Fruit fly (Drosophila melanogaster) whole organism, embryonic: ENCODE measurements around the gene SecS.

Experiments used
- Asciz ChIP-seq: fragments of 200-800 bp; sonication (Bioruptor generic); optimal IDR thresholded peaks from 2 replicates; lab custom pipeline; 2017; ENCODE audit warnings: missing biosample characterization, mild to moderate bottlenecking, missing genetic modification characterization, missing genetic modification reagents
- B-H1 ChIP-seq: fragments of 200-800 bp; sonication (Bioruptor generic); IDR thresholded peaks from 3 replicates; pipeline ENCODE4 v1.3.6; 2022; ENCODE audit warnings: missing biosample characterization, missing genetic modification characterization
- CG11723 ChIP-seq: fragments of 200-800 bp; sonication (Bioruptor generic); optimal IDR thresholded peaks from 2 replicates; lab custom pipeline; 2017; ENCODE audit warnings: missing biosample characterization, mild to moderate bottlenecking, missing genetic modification characterization
- CG13123 ChIP-seq: fragments of 200-800 bp; sonication (Bioruptor generic); optimal IDR thresholded peaks from 2 replicates; lab custom pipeline; 2016; ENCODE audit warnings: missing biosample characterization, missing genetic modification characterization
- CG13296 ChIP-seq: fragments of 200-800 bp; sonication (Bioruptor generic); optimal IDR thresholded peaks from 3 replicates; lab custom pipeline; 2018; ENCODE audit warnings: missing biosample characterization, mild to moderate bottlenecking, missing genetic modification characterization
- CG14667 ChIP-seq: fragments of 200-800 bp; sonication (Bioruptor generic); IDR thresholded peaks from 2 replicates; pipeline ENCODE4 v1.3.6; 2022; ENCODE audit warnings: missing biosample characterization, missing genetic modification characterization
- CG17912 ChIP-seq: fragments of 200-800 bp; sonication (Bioruptor generic); optimal IDR thresholded peaks from 2 replicates; lab custom pipeline; 2018; ENCODE audit warnings: missing biosample characterization, mild to moderate bottlenecking, missing genetic modification characterization
- CG18619 ChIP-seq: fragments of 200-800 bp; sonication (Bioruptor generic); optimal IDR thresholded peaks from 3 replicates; lab custom pipeline; 2017; ENCODE audit warnings: missing biosample characterization, mild to moderate bottlenecking, missing genetic modification characterization
- CG2129 ChIP-seq: fragments of 200-800 bp; sonication (Bioruptor generic); IDR thresholded peaks from 2 replicates; pipeline ENCODE4 v1.3.6; 2022; ENCODE audit warnings: missing biosample characterization, missing genetic modification characterization; ENCODE audit not compliant: partially characterized antibody
- CG3407 ChIP-seq: fragments of 200-800 bp; sonication (Bioruptor generic); optimal IDR thresholded peaks from 2 replicates; lab custom pipeline; 2018; ENCODE audit warnings: missing biosample characterization, mild to moderate bottlenecking, missing genetic modification characterization
- CG34224 ChIP-seq: fragments of 200-800 bp; sonication (Bioruptor generic); IDR thresholded peaks from 3 replicates; pipeline ENCODE4 v1.3.6; 2022; ENCODE audit warnings: missing biosample characterization, missing genetic modification characterization; ENCODE audit not compliant: partially characterized antibody
- CG34376 ChIP-seq: fragments of 200-800 bp; sonication (Bioruptor generic); optimal IDR thresholded peaks from 2 replicates; lab custom pipeline; 2018; ENCODE audit warnings: missing biosample characterization, mild to moderate bottlenecking, missing genetic modification characterization
- CG34422 ChIP-seq: fragments of 200-800 bp; sonication (Bioruptor generic); IDR thresholded peaks from 3 replicates; pipeline ENCODE4 v1.3.6; 2022; ENCODE audit warnings: missing biosample characterization, missing genetic modification characterization
- CG42726 ChIP-seq: fragments of 200-800 bp; sonication (Bioruptor generic); IDR thresholded peaks from 2 replicates; pipeline ENCODE4 v1.3.6; 2022; ENCODE audit warnings: missing biosample characterization, missing genetic modification characterization; ENCODE audit not compliant: partially characterized antibody
- CG6175 ChIP-seq: fragments of 200-800 bp; sonication (Bioruptor generic); IDR thresholded peaks from 3 replicates; pipeline ENCODE4 v1.3.6; 2022; ENCODE audit warnings: missing biosample characterization, missing genetic modification characterization
- CG6813 ChIP-seq: fragments of 200-800 bp; sonication (Bioruptor generic); optimal IDR thresholded peaks from 2 replicates; lab custom pipeline; 2017; ENCODE audit warnings: missing biosample characterization, missing genetic modification characterization, mild to moderate bottlenecking, moderate library complexity, missing genetic modification reagents
- CG7786 ChIP-seq: fragments of 200-800 bp; sonication (Bioruptor generic); optimal IDR thresholded peaks from 2 replicates; lab custom pipeline; 2016; ENCODE audit warnings: missing biosample characterization, missing genetic modification characterization
- CG8290 ChIP-seq, 3 experiments: fragments of 200-800 bp; sonication (Bioruptor generic); optimal IDR thresholded peaks; 2 replicates each; lab custom pipeline; 2016 to 2019; ENCODE audit warnings: missing biosample characterization in 3 of 3, missing genetic modification characterization in 3 of 3, mild to moderate bottlenecking in 2 of 3, moderate library complexity in 1 of 3
- CG9817 ChIP-seq: fragments of 200-800 bp; sonication (Bioruptor generic); optimal IDR thresholded peaks from 2 replicates; lab custom pipeline; 2018; ENCODE audit warnings: missing biosample characterization, mild to moderate bottlenecking, missing genetic modification characterization, moderate library complexity
- D ChIP-seq, 2 experiments: fragments of 200-800 bp in 1 of 2; fragments of >200 bp in 1 of 2; sonication (Bioruptor generic) in 1 of 2; optimal IDR thresholded peaks; 2 replicates in 1 of 2; 3 replicates in 1 of 2; lab custom pipeline; 2017; ENCODE audit warnings: mild to moderate bottlenecking in 1 of 2, missing biosample characterization in 1 of 2, missing genetic modification characterization in 1 of 2, missing genetic modification reagents in 1 of 2
- D19B ChIP-seq: fragments of 200-800 bp; sonication (Bioruptor generic); optimal IDR thresholded peaks from 2 replicates; lab custom pipeline; 2017; ENCODE audit warnings: missing biosample characterization, mild to moderate bottlenecking, missing genetic modification characterization
- Dll ChIP-seq: fragments of 200-800 bp; sonication (Bioruptor generic); IDR thresholded peaks from 4 replicates; pipeline ENCODE4 v1.3.6; 2022; ENCODE audit warnings: missing biosample characterization, missing genetic modification characterization; ENCODE audit not compliant: partially characterized antibody
- Elba2 ChIP-seq: fragments of 200-800 bp; sonication (Bioruptor generic); optimal IDR thresholded peaks from 3 replicates; lab custom pipeline; 2016; ENCODE audit warnings: missing biosample characterization, missing genetic modification characterization
- HmgZ ChIP-seq: fragments of 200-800 bp; sonication (Bioruptor generic); optimal IDR thresholded peaks from 2 replicates; lab custom pipeline; 2018; ENCODE audit warnings: missing biosample characterization, mild to moderate bottlenecking, missing genetic modification characterization
- Hmr ChIP-seq: fragments of 200-800 bp; sonication (Bioruptor generic); optimal IDR thresholded peaks from 3 replicates; lab custom pipeline; 2017; ENCODE audit warnings: mild to moderate bottlenecking, missing biosample characterization, missing genetic modification reagents, missing genetic modification characterization
- Hr51 ChIP-seq, 2 experiments: fragments of 200-800 bp; sonication (Bioruptor generic); optimal IDR thresholded peaks; 2 replicates in 1 of 2; 3 replicates in 1 of 2; lab custom pipeline; 2016 to 2018; ENCODE audit warnings: missing biosample characterization in 2 of 2, missing genetic modification characterization in 2 of 2, mild to moderate bottlenecking in 1 of 2, moderate library complexity in 1 of 2
- Opbp ChIP-seq: fragments of 200-800 bp; sonication (Bioruptor generic); IDR thresholded peaks from 3 replicates; pipeline ENCODE4 v1.3.6; 2022; ENCODE audit warnings: missing biosample characterization, missing genetic modification characterization; ENCODE audit not compliant: partially characterized antibody
- Ptx1 ChIP-seq: fragments of 200-800 bp; sonication (Bioruptor generic); IDR thresholded peaks from 2 replicates; pipeline ENCODE4 v1.3.6; 2022; ENCODE audit warnings: missing biosample characterization, missing genetic modification characterization
- Scr ChIP-seq: fragments of 200-800 bp; sonication (Bioruptor generic); IDR thresholded peaks from 2 replicates; pipeline ENCODE4 v1.3.6; 2022; ENCODE audit warnings: missing biosample characterization, missing genetic modification characterization; ENCODE audit not compliant: partially characterized antibody
- Spps ChIP-seq: fragments of 200-800 bp; sonication (Bioruptor generic); optimal IDR thresholded peaks from 2 replicates; lab custom pipeline; 2018; ENCODE audit warnings: missing biosample characterization, mild to moderate bottlenecking, missing genetic modification characterization
- Ssrp ChIP-seq: fragments of 200-800 bp; sonication (Bioruptor generic); optimal IDR thresholded peaks from 2 replicates; lab custom pipeline; 2018; ENCODE audit warnings: missing biosample characterization, mild to moderate bottlenecking, missing genetic modification characterization, moderate library complexity
- chif ChIP-seq, 2 experiments: fragments of 200-800 bp; sonication (Bioruptor generic); optimal IDR thresholded peaks; 3 replicates each; lab custom pipeline; 2016; ENCODE audit warnings: missing biosample characterization in 2 of 2, missing genetic modification characterization in 2 of 2
- dimm ChIP-seq: fragments of 200-800 bp; sonication (Bioruptor generic); IDR thresholded peaks from 2 replicates; pipeline ENCODE4 v1.3.6; 2022; ENCODE audit warnings: missing biosample characterization, missing genetic modification characterization
- eve ChIP-seq, 2 experiments: fragments of >200 bp; optimal IDR thresholded peaks; 2 replicates each; lab custom pipeline; 2017; ENCODE audit warnings: missing biosample characterization in 2 of 2, missing genetic modification characterization in 2 of 2
- fd102C ChIP-seq: fragments of 200-800 bp; sonication (Bioruptor generic); optimal IDR thresholded peaks from 2 replicates; lab custom pipeline; 2018; ENCODE audit warnings: missing biosample characterization, mild to moderate bottlenecking, missing genetic modification characterization, moderate library complexity
- lmd ChIP-seq: fragments of 200-800 bp; sonication (Bioruptor generic); IDR thresholded peaks from 2 replicates; pipeline ENCODE4 v1.3.6; 2022; ENCODE audit warnings: missing biosample characterization, missing genetic modification characterization
- odd ChIP-seq: fragments of 200-800 bp; sonication (Bioruptor generic); optimal IDR thresholded peaks from 2 replicates; lab custom pipeline; 2017; ENCODE audit warnings: missing biosample characterization, mild to moderate bottlenecking, missing genetic modification characterization
- p53 ChIP-seq: fragments of 200-800 bp; sonication (Bioruptor generic); optimal IDR thresholded peaks from 2 replicates; lab custom pipeline; 2016; ENCODE audit warnings: missing biosample characterization, missing genetic modification characterization
- phol ChIP-seq: fragments of 200-800 bp; sonication (Bioruptor generic); optimal IDR thresholded peaks from 3 replicates; lab custom pipeline; 2018; ENCODE audit warnings: missing biosample characterization, mild to moderate bottlenecking, missing genetic modification characterization, moderate library complexity
- ranshi ChIP-seq: fragments of 200-800 bp; sonication (Bioruptor generic); IDR thresholded peaks from 2 replicates; pipeline ENCODE4 v1.3.6; 2022; ENCODE audit warnings: missing biosample characterization, missing genetic modification characterization
- row ChIP-seq: fragments of 200-800 bp; sonication (Bioruptor generic); IDR thresholded peaks from 3 replicates; pipeline ENCODE4 v1.3.6; 2022; ENCODE audit warnings: missing biosample characterization, missing genetic modification characterization
- sqz ChIP-seq: fragments of 200-800 bp; sonication (Bioruptor generic); optimal IDR thresholded peaks from 3 replicates; lab custom pipeline; 2018; ENCODE audit warnings: missing biosample characterization, mild to moderate bottlenecking, missing genetic modification characterization
- toy ChIP-seq: fragments of 200-800 bp; sonication (Bioruptor generic); IDR thresholded peaks from 2 replicates; pipeline ENCODE4 v1.3.6; 2022; ENCODE audit warnings: missing biosample characterization, missing genetic modification characterization
- ttk ChIP-seq: fragments of 200-800 bp; sonication (Bioruptor generic); IDR thresholded peaks from 2 replicates; pipeline ENCODE4 v2.1.2; 2022; ENCODE audit warnings: missing biosample characterization, missing genetic modification characterization
- twi ChIP-seq: fragments of 200-800 bp; optimal IDR thresholded peaks from 2 replicates; lab custom pipeline; 2019; ENCODE audit warnings: missing biosample characterization, mild to moderate bottlenecking, missing genetic modification characterization, moderate library complexity
- zen ChIP-seq: fragments of 200-800 bp; sonication (Bioruptor generic); optimal IDR thresholded peaks from 3 replicates; lab custom pipeline; 2018; ENCODE audit warnings: missing biosample characterization, mild to moderate bottlenecking, missing genetic modification characterization, moderate library complexity

The SecS gene

dm6 chr3R:5648569-5649476, 47.6 kb downstream of the SecS start, which contains the start of the genes MTA1-like and Sec23 (continued):
- TF ChIP-seq Dll (peak; percentile 97), twi (tag; lab: Kevin White, UChicago) (peak; percentile 44), CG13296 (GFP tag; lab: Kevin White, UChicago) (peak; percentile 46), Hmr (GFP tag; lab: Kevin White, UChicago) (peak; percentile 61), CG34376 (peak; percentile 46), CG6813 (peak; percentile 7), sqz (GFP tag; lab: Kevin White, UChicago) (peak; percentile 92), CG17912 (GFP tag; lab: Kevin White, UChicago) (peak; percentile 8), CG6175 (GFP tag; lab: Robert Waterston, UW) (no peak), Spps (tag; lab: Kevin White, UChicago) (no peak), ttk (GFP tag; lab: Robert Waterston, UW) (peak; percentile 37; the same call in 1 of the 2 replicates), CG18619 (GFP tag; lab: Kevin White, UChicago) (peak; percentile 57), D19B (GFP tag; lab: Kevin White, UChicago) (peak; percentile 18), CG34224 (peak; percentile 85), eve (GFP tag; optimal IDR thresholded peaks at IDR 0.05; lab: Kevin White, UChicago) (no peak), Asciz (GFP tag; lab: Kevin White, UChicago) (no peak), ranshi (0 out of 2 replicates have a peak, but pooled peaks have one; percentile 19), fd102C (GFP tag; lab: Kevin White, UChicago) (no peak), odd (no peak), CG8290 (GFP tag; optimal IDR thresholded peaks at IDR 0.05; lab: Kevin White, UChicago) (peak; percentile 45), CG8290 (tag; optimal IDR thresholded peaks at IDR 0.05; lab: Kevin White, UChicago) (peak; percentile 29 to 49), p53 (no peak), CG14667 (GFP tag; lab: Robert Waterston, UW) (no peak), Elba2 (GFP tag; lab: Kevin White, UChicago) (peak; percentile 82), Scr (GFP tag; lab: Robert Waterston, UW) (peak; percentile 98), row (GFP tag; lab: Robert Waterston, UW) (peak; percentile 91), Ptx1 (GFP tag; lab: Robert Waterston, UW) (peak; percentile 32; the same call in 1 of the 2 replicates), B-H1 (GFP tag; lab: Robert Waterston, UW) (no peak), Opbp (GFP tag; lab: Robert Waterston, UW) (peak; percentile 90), HmgZ (tag; lab: Kevin White, UChicago) (peak; percentile 26), zen (tag; lab: Kevin White, UChicago) (peak; percentile 58), CG11723 (GFP tag; lab: Kevin White, UChicago) (peak; percentile 26), CG2129 (GFP tag; lab: Robert Waterston, UW) (peak; percentile 86), Hr51 (GFP tag; optimal IDR thresholded peaks at IDR 0.05; lab: Kevin White, UChicago) (peak; percentile 28 to 40), D (optimal IDR thresholded peaks at IDR 0.05; lab: Kevin White, UChicago) (no peak), D (GFP tag; optimal IDR thresholded peaks at IDR 0.05; lab: Kevin White, UChicago) (peak; percentile 18), toy (GFP tag; lab: Robert Waterston, UW) (no peak), CG34422 (GFP tag; lab: Robert Waterston, UW) (0 out of 3 replicates have a peak, but pooled peaks have one; percentile 52), CG42726 (GFP tag; lab: Robert Waterston, UW) (peak; percentile 75), CG13123 (GFP tag; lab: Kevin White, UChicago) (peak; percentile 12), CG7786 (GFP tag; lab: Kevin White, UChicago) (no peak), CG3407 (peak; percentile 10), CG9817 (tag; lab: Kevin White, UChicago) (peak; percentile 47), chif (GFP tag; optimal IDR thresholded peaks at IDR 0.05; lab: Kevin White, UChicago) (no peak), Ssrp (tag; lab: Kevin White, UChicago) (peak; percentile 36), dimm (GFP tag; lab: Robert Waterston, UW) (no peak), phol (tag; lab: Kevin White, UChicago) (peak; percentile 98), lmd (peak; percentile 44; the same call in 1 of the 2 replicates)
